Worm (Caenorhabditis elegans) whole organism, late embryonic: ENCODE measurements around the gene ZC21.6.

Experiments used
- C38D4.7 ChIP-seq: fragments of 200-800 bp; sonication (Bioruptor generic); optimal IDR thresholded peaks from 2 replicates; lab custom pipeline; 2018; ENCODE audit warnings: mild to moderate bottlenecking, missing genetic modification characterization, moderate library complexity, missing compliant biosample characterization
- ama-1 ChIP-seq: fragments of 150-350 bp; optimal IDR thresholded peaks from 2 replicates; lab custom pipeline; 2014
- ceh-30 ChIP-seq: fragments of 150-350 bp; optimal IDR thresholded peaks from 2 replicates; lab custom pipeline; 2014; ENCODE audit warnings: missing biosample characterization, missing genetic modification characterization
- ceh-45 ChIP-seq: fragments of 200-800 bp; sonication (Bioruptor generic); IDR thresholded peaks from 2 replicates; pipeline ENCODE4 v1.3.6; 2022; ENCODE audit warnings: missing genetic modification reagents, missing genetic modification characterization, missing compliant biosample characterization
- ceh-6 ChIP-seq: fragments of 200-800 bp; sonication (Bioruptor generic); optimal IDR thresholded peaks from 2 replicates; lab custom pipeline; 2018; ENCODE audit warnings: mild to moderate bottlenecking, missing genetic modification characterization, missing compliant biosample characterization
- elt-2 ChIP-seq: sonication (generic microtip); optimal IDR thresholded peaks from 2 replicates; lab custom pipeline; 2016; ENCODE audit warnings: missing genetic modification reagents, missing genetic modification characterization, missing compliant biosample characterization
- gmeb-2 ChIP-seq: sonication (generic microtip); optimal IDR thresholded peaks from 2 replicates; lab custom pipeline; 2016; ENCODE audit warnings: missing genetic modification characterization, inconsistent platforms, missing compliant biosample characterization
- hlh-6 ChIP-seq: sonication (generic microtip); optimal IDR thresholded peaks from 2 replicates; lab custom pipeline; 2016; ENCODE audit warnings: missing genotype, missing genetic modification characterization, missing compliant biosample characterization
- pha-4 ChIP-seq: fragments of 150-350 bp; optimal IDR thresholded peaks from 2 replicates; lab custom pipeline; 2018; ENCODE audit warnings: missing biosample characterization, missing genetic modification reagents, missing genetic modification characterization
- pqm-1 ChIP-seq: sonication (generic microtip); optimal IDR thresholded peaks from 2 replicates; lab custom pipeline; 2016; ENCODE audit warnings: missing genetic modification characterization, missing compliant biosample characterization
- pros-1 ChIP-seq: fragments of 150-350 bp; optimal IDR thresholded peaks from 2 replicates; lab custom pipeline; 2014; ENCODE audit warnings: missing biosample characterization, missing genetic modification reagents, missing genetic modification characterization
- unc-86 ChIP-seq: sonication (generic microtip); optimal IDR thresholded peaks from 2 replicates; lab custom pipeline; 2016; ENCODE audit warnings: missing genetic modification characterization, missing compliant biosample characterization

ce11 chrIII:8503341-8503740 is 42.1 kb downstream of the ZC21.6 start:
- TF ChIP-seq ceh-6 (no peak), pha-4 (no peak), pros-1 (tag; lab: Kevin White, UChicago) (peak; percentile 10), gmeb-2 (tag; lab: Kevin White, UChicago) (no peak), unc-86 (tag; lab: Kevin White, UChicago) (no peak), elt-2 (tag; lab: Kevin White, UChicago) (no peak), ceh-30 (tag; lab: Kevin White, UChicago) (no peak), hlh-6 (tag; lab: Kevin White, UChicago) (no peak), C38D4.7 (no peak), ceh-45 (GFP tag; lab: Robert Waterston, UW) (no peak), ama-1 (lab: Kevin White, UChicago) (no peak), pqm-1 (tag; lab: Kevin White, UChicago) (no peak)
